Worm (Caenorhabditis elegans): ENCODE results near the gene sel-15.
"Not testable (repeated sequence)": the region's sequence is repeated elsewhere in the genome, so short reads cannot be mapped to it uniquely, and the experiment has no call there.

Gene sel-15

DNA sequence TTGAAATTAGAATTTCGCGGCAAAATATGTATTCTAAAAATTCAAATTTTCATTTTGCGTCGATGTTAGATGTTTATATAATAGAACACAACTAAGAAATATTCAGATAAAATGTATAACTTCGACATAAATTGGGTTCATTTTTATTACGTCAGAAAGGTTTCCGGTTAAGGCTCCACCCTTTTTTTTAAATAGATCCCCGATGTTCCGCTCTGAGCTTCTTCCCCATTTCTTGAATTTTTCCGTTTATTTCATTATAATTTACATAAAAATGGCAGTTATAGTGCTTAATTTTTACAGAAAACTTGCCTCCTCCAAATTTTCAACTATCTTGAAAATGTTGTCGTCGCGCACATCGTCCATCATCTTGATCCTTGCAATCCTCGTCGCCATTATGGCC is 28.5 kb upstream of the sel-15 start, which contains the start of gene flp-24:
Gene flp-24, plus strand, starts transcription at position 301 of the 400 bp plus-strand sequence.
- TF ChIP-seq nhr-12 (tag; optimal IDR thresholded peaks at IDR 0.05): no peak

DNA sequence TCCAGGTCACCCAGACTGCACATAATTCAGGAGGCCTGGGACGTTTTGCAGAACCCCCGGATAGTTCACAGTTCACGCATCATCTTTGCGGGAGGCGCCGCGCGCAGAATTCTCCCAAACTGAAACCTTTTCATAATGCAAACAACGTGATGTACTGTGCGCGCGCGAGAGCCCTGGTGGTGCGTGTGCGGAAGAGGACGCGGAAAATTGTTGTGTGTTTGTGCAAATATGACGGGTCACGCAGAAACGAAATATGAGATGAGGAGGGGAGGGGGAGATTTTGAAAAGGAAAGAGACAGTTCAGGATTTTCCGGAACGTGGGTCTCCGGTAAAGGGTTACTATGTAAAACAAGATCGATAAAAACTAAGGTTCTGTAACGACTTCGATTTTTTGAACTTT is 13.8 kb upstream of the sel-15 start:
- TF ChIP-seq C34F6.9 (tag; optimal IDR thresholded peaks at IDR 0.05) (no peak), nhr-10 (tag; optimal IDR thresholded peaks at IDR 0.05) (no peak), lin-13 (GFP tag; optimal IDR thresholded peaks at IDR 0.05) (no peak), F13H6.1 (tag; optimal IDR thresholded peaks at IDR 0.05) (no peak), alr-1 (tag; optimal IDR thresholded peaks at IDR 0.05) (no peak), nhr-12 (tag; optimal IDR thresholded peaks at IDR 0.05) (no peak), unc-55 (GFP tag; optimal IDR thresholded peaks at IDR 0.05) (no peak), egl-27 (tag; optimal IDR thresholded peaks at IDR 0.05) (no peak), snpc-4 (tag; optimal IDR thresholded peaks at IDR 0.05) (no peak), nhr-237 (tag; optimal IDR thresholded peaks at IDR 0.05) (no peak), nhr-11 (tag; optimal IDR thresholded peaks at IDR 0.05) (no peak), blmp-1 (tag; optimal IDR thresholded peaks at IDR 0.05; ENCODE audit: insufficient read depth) (no peak), R02D3.7 (tag; optimal IDR thresholded peaks at IDR 0.05) (no peak)

DNA sequence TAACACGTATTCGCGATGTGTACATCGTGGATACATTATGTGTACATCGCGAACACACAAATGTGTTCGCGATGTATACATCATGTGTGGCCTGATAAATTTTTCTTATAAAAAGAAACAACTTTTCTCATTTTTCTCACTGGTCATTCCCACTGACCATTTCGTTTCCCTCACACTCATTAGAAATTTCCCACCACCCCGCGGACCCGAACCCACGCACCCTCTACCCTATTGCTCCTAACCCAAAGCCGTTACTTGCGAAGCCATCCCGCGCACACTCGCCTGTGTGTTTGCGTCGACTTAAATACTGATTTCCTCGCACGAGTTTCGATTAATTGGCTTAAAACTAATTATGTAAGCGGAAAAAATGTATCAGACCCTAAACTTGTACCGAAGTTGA is 2.5 kb upstream of the sel-15 start:
- TF ChIP-seq fos-1 (tag; optimal IDR thresholded peaks at IDR 0.05) (no peak), nhr-237 (tag; optimal IDR thresholded peaks at IDR 0.05) (no peak), sma-9 (GFP tag; optimal IDR thresholded peaks at IDR 0.05) (no peak), sma-9 (tag; optimal IDR thresholded peaks at IDR 0.05) (no peak), blmp-1 (tag; optimal IDR thresholded peaks at IDR 0.05; ENCODE audit: insufficient read depth) (no peak), gmeb-1 (tag; optimal IDR thresholded peaks at IDR 0.05) (no peak), Y55F3AM.14 (GFP tag; optimal IDR thresholded peaks at IDR 0.05) (no peak), ztf-4 (tag; optimal IDR thresholded peaks at IDR 0.05) (no peak), nhr-23 (tag; optimal IDR thresholded peaks at IDR 0.05) (no peak)

DNA sequence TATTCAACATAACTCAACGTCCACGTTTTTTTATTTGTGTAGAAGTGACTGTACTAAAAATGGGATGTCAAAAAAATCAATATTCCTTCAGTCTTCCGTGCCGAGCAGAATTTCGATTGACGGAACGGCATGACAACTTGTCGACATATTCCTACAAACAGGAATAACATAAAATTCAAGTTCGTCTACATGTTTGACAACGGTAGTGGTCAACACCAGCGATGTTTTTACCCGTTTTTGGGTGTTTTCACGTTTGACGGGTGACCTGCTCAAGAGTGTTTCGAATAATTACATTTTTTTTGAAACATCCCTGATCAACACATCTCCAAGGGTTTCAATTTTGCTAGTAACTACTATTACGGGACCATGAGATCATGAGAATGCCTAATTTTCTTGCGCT is 4.3 kb downstream of the sel-15 start, which contains the start of gene W02B3.7:
Gene W02B3.7, minus strand, starts transcription at position 101 of the 400 bp plus-strand sequence.
- TF ChIP-seq skn-1 (tag; optimal IDR thresholded peaks at IDR 0.05) (no peak), elt-1 (tag; optimal IDR thresholded peaks at IDR 0.05) (no peak), elt-3 (tag; optimal IDR thresholded peaks at IDR 0.05) (no peak), nhr-25 (tag; optimal IDR thresholded peaks at IDR 0.05) (no peak), crh-2 (tag; optimal IDR thresholded peaks at IDR 0.05) (no peak), unc-55 (GFP tag; optimal IDR thresholded peaks at IDR 0.05) (no peak), unc-62 (GFP tag; optimal IDR thresholded peaks at IDR 0.05) (no peak), ztf-4 (tag; optimal IDR thresholded peaks at IDR 0.05) (no peak), sma-3 (GFP tag; optimal IDR thresholded peaks at IDR 0.05) (no peak), aly-2 (tag; optimal IDR thresholded peaks at IDR 0.05) (no peak), gmeb-1 (tag; optimal IDR thresholded peaks at IDR 0.05) (no peak), alr-1 (tag; optimal IDR thresholded peaks at IDR 0.05) (no peak), lin-11 (tag; optimal IDR thresholded peaks at IDR 0.05) (no peak), nhr-10 (tag; optimal IDR thresholded peaks at IDR 0.05) (no peak), lin-13 (GFP tag; optimal IDR thresholded peaks at IDR 0.05) (no peak), nhr-23 (tag; optimal IDR thresholded peaks at IDR 0.05) (no peak), lsy-2 (tag; optimal IDR thresholded peaks at IDR 0.05) (no peak), unc-39 (tag; optimal IDR thresholded peaks at IDR 0.05) (no peak)

DNA sequence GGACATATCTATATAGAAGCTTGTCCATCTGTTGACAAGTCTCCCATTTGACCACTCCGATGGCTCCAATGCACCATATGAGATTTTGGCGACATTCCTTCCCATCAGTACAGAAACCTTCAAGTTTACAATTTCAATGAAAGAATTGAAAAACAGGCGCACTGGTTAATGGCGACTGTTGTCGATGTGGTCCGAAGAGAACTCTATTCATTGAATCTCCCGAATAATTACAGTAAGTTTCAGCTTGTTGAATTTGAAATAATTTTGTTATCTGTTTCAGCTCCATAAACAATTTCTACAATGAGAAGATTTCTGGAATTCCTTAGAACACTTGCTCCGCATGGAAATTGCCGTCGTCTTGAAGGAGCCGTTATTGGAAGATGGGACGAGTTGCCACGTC is 7.4 kb downstream of the sel-15 start, which contains the start of gene elf-1:
Gene elf-1, plus strand, starts transcription at position 301 of the 400 bp plus-strand sequence.
- not testable (repeated sequence) for TF ChIP-seq unc-62 (GFP tag; optimal IDR thresholded peaks at IDR 0.05); nhr-10 (tag; optimal IDR thresholded peaks at IDR 0.05); nhr-11 (tag; optimal IDR thresholded peaks at IDR 0.05)

DNA sequence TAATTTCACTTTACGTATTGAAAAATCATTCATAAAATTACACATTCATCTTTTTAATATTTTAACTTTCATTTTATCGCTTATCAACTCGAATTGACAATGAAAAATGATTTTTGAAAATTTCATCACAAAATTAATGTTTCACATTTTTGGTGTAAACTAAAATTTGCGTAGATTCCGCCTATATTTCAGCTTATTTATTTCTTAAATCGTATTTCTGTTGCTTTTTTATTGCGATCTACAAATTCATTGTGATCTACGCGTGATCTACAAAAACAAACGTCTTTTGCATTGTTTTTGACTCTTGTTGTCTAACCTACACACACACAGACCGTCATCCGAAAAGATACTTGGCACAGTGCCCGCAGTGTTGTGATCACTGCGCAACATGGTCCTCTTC is 8.2 kb downstream of the sel-15 start:
- TF ChIP-seq ztf-1 (GFP tag; conservative IDR thresholded peaks at IDR 0.05) (no peak), nhr-11 (tag; optimal IDR thresholded peaks at IDR 0.05) (no peak)
